Fruit fly (Drosophila melanogaster) whole organism, embryonic: Measurements from ENCODE around the gene CG14427.

ENCODE experiments used
- Abd-B ChIP-seq: fragments of 200-800 bp; sonication (Bioruptor generic); optimal IDR thresholded peaks from 2 replicates; lab custom pipeline; 2018; ENCODE audit warnings: missing biosample characterization, mild to moderate bottlenecking, missing genetic modification characterization, moderate library complexity
- Asciz ChIP-seq: fragments of 200-800 bp; sonication (Bioruptor generic); optimal IDR thresholded peaks from 2 replicates; lab custom pipeline; 2017; ENCODE audit warnings: missing biosample characterization, mild to moderate bottlenecking, missing genetic modification characterization, missing genetic modification reagents
- C15 ChIP-seq: fragments of 200-800 bp; sonication (Bioruptor generic); IDR thresholded peaks from 3 replicates; pipeline ENCODE4 v1.3.6; 2022; ENCODE audit warnings: missing biosample characterization, missing genetic modification characterization
- CG13424 ChIP-seq: fragments of 200-800 bp; sonication (Bioruptor generic); optimal IDR thresholded peaks from 2 replicates; lab custom pipeline; 2019; ENCODE audit warnings: missing biosample characterization, mild to moderate bottlenecking, missing genetic modification characterization, moderate library complexity
- CG9797 ChIP-seq: fragments of 200-800 bp; sonication (Bioruptor generic); optimal IDR thresholded peaks from 3 replicates; lab custom pipeline; 2018; ENCODE audit warnings: missing biosample characterization, mild to moderate bottlenecking, missing genetic modification characterization
- Dbx ChIP-seq: fragments of 200-800 bp; sonication (Bioruptor generic); IDR thresholded peaks from 3 replicates; pipeline ENCODE4 v1.3.6; 2022; ENCODE audit warnings: missing biosample characterization, missing genetic modification characterization
- Dll ChIP-seq: fragments of 200-800 bp; sonication (Bioruptor generic); IDR thresholded peaks from 4 replicates; pipeline ENCODE4 v1.3.6; 2022; ENCODE audit warnings: missing biosample characterization, missing genetic modification characterization; ENCODE audit not compliant: partially characterized antibody
- HmgZ ChIP-seq: fragments of 200-800 bp; sonication (Bioruptor generic); optimal IDR thresholded peaks from 2 replicates; lab custom pipeline; 2018; ENCODE audit warnings: missing biosample characterization, mild to moderate bottlenecking, missing genetic modification characterization
- gt ChIP-seq: fragments of 200-800 bp; sonication (Bioruptor generic); IDR thresholded peaks from 2 replicates; pipeline ENCODE4 v1.3.6; 2022; ENCODE audit warnings: missing biosample characterization, missing genetic modification characterization
- trem ChIP-seq: fragments of 200-800 bp; optimal IDR thresholded peaks from 3 replicates; lab custom pipeline; 2019; ENCODE audit warnings: missing biosample characterization, mild to moderate bottlenecking, missing genetic modification characterization, moderate library complexity

dm6 chrX:7058973-7059372 lies 18.6 kb downstream of the CG14427 start:
- TF ChIP-seq CG13424 (tag; lab: Kevin White, UChicago): no peak
- TF ChIP-seq trem (tag; lab: Kevin White, UChicago): no peak
- no peak for TF ChIP-seq CG9797 (GFP tag; lab: Kevin White, UChicago)
- no peak for TF ChIP-seq Asciz (GFP tag; lab: Kevin White, UChicago)
- TF ChIP-seq HmgZ: no peak
- TF ChIP-seq Abd-B (GFP tag; lab: Kevin White, UChicago): no peak
- TF ChIP-seq Dbx (GFP tag; lab: Robert Waterston, UW): no peak
- TF ChIP-seq gt (GFP tag; lab: Robert Waterston, UW): no peak
- no peak for TF ChIP-seq C15 (GFP tag; lab: Robert Waterston, UW)
- TF ChIP-seq Dll (GFP tag; lab: Robert Waterston, UW): no peak
